Fruit fly (Drosophila melanogaster) whole organism, embryonic: ENCODE data around the gene Bcs1.

Source experiments
- Bdp1 ChIP-seq: fragments of 200-800 bp; sonication (Bioruptor generic); optimal IDR thresholded peaks from 3 replicates; lab custom pipeline; 2016; ENCODE audit warnings: missing biosample characterization, missing genetic modification characterization
- Bgb ChIP-seq: fragments of 200-800 bp; sonication (Bioruptor generic); IDR thresholded peaks from 2 replicates; pipeline ENCODE4 v1.3.6; 2022; ENCODE audit warnings: missing biosample characterization, missing genetic modification characterization; ENCODE audit not compliant: partially characterized antibody
- Blimp-1 ChIP-seq: fragments of 200-800 bp; sonication (Bioruptor generic); optimal IDR thresholded peaks from 3 replicates; lab custom pipeline; 2018; ENCODE audit warnings: missing biosample characterization, missing genetic modification characterization, mild to moderate bottlenecking, moderate library complexity, missing genetic modification reagents
- CG11560 ChIP-seq: fragments of 200-800 bp; sonication (Bioruptor generic); IDR thresholded peaks from 3 replicates; pipeline ENCODE4 v1.3.6; 2022; ENCODE audit warnings: missing biosample characterization, missing genetic modification characterization
- CG12659 ChIP-seq: fragments of 200-800 bp; sonication (Bioruptor generic); optimal IDR thresholded peaks from 3 replicates; lab custom pipeline; 2017; ENCODE audit warnings: mild to moderate bottlenecking, missing biosample characterization, missing genetic modification reagents, missing genetic modification characterization
- CG14710 ChIP-seq: fragments of 200-800 bp; sonication (Bioruptor generic); optimal IDR thresholded peaks from 3 replicates; lab custom pipeline; 2019; ENCODE audit warnings: missing biosample characterization, mild to moderate bottlenecking, missing genetic modification characterization, moderate library complexity
- CG15514 ChIP-seq: fragments of 200-800 bp; sonication (Bioruptor generic); optimal IDR thresholded peaks from 3 replicates; lab custom pipeline; 2017; ENCODE audit warnings: missing biosample characterization, missing genetic modification characterization, mild to moderate bottlenecking, moderate library complexity, missing genetic modification reagents
- CG15601 ChIP-seq: fragments of 200-800 bp; sonication (Bioruptor generic); optimal IDR thresholded peaks from 3 replicates; lab custom pipeline; 2019; ENCODE audit warnings: missing biosample characterization, mild to moderate bottlenecking, missing genetic modification characterization, moderate library complexity
- CG16813 ChIP-seq: fragments of 200-800 bp; sonication (Bioruptor generic); IDR thresholded peaks from 3 replicates; pipeline ENCODE4 v1.3.6; 2022; ENCODE audit warnings: missing biosample characterization, missing genetic modification characterization; ENCODE audit not compliant: partially characterized antibody
- CG17186 ChIP-seq: fragments of 200-800 bp; sonication (Bioruptor generic); optimal IDR thresholded peaks from 3 replicates; lab custom pipeline; 2017; ENCODE audit warnings: missing biosample characterization, missing genetic modification reagents, missing genetic modification characterization
- CG17829 ChIP-seq: fragments of 200-800 bp; optimal IDR thresholded peaks from 2 replicates; lab custom pipeline; 2019; ENCODE audit warnings: missing biosample characterization, mild to moderate bottlenecking, missing genetic modification characterization, moderate library complexity
- CG2116 ChIP-seq: fragments of 200-800 bp; sonication (Bioruptor generic); optimal IDR thresholded peaks from 3 replicates; lab custom pipeline; 2018; ENCODE audit warnings: missing biosample characterization, mild to moderate bottlenecking, missing genetic modification characterization
- CG30020 ChIP-seq: fragments of 200-800 bp; optimal IDR thresholded peaks from 2 replicates; lab custom pipeline; 2019; ENCODE audit warnings: missing biosample characterization, mild to moderate bottlenecking, missing genetic modification characterization, moderate library complexity
- CG4854 ChIP-seq: fragments of 200-800 bp; sonication (Bioruptor generic); optimal IDR thresholded peaks from 2 replicates; lab custom pipeline; 2016; ENCODE audit warnings: missing biosample characterization, missing genetic modification characterization, inconsistent platforms
- CG7963 ChIP-seq: fragments of 200-800 bp; sonication (Bioruptor generic); IDR thresholded peaks from 3 replicates; pipeline ENCODE4 v1.3.6; 2022; ENCODE audit warnings: missing biosample characterization, missing genetic modification characterization; ENCODE audit not compliant: partially characterized antibody
- CG7987 ChIP-seq: fragments of 200-800 bp; sonication (Bioruptor generic); optimal IDR thresholded peaks from 2 replicates; lab custom pipeline; 2018; ENCODE audit warnings: missing biosample characterization, mild to moderate bottlenecking, missing genetic modification characterization, moderate library complexity
- CG9797 ChIP-seq: fragments of 200-800 bp; sonication (Bioruptor generic); optimal IDR thresholded peaks from 3 replicates; lab custom pipeline; 2018; ENCODE audit warnings: missing biosample characterization, mild to moderate bottlenecking, missing genetic modification characterization
- Chrac-16 ChIP-seq: fragments of 200-800 bp; sonication (Bioruptor generic); optimal IDR thresholded peaks from 3 replicates; lab custom pipeline; 2016; ENCODE audit warnings: missing biosample characterization, missing genetic modification characterization
- Dad ChIP-seq: fragments of 200-800 bp; sonication (Bioruptor generic); optimal IDR thresholded peaks from 3 replicates; lab custom pipeline; 2016; ENCODE audit warnings: missing biosample characterization, missing genetic modification characterization
- Dek ChIP-seq: fragments of 200-800 bp; sonication (Bioruptor generic); optimal IDR thresholded peaks from 3 replicates; lab custom pipeline; 2019; ENCODE audit warnings: missing biosample characterization, mild to moderate bottlenecking, missing genetic modification characterization, moderate library complexity
- Dll ChIP-seq: fragments of 200-800 bp; sonication (Bioruptor generic); IDR thresholded peaks from 4 replicates; pipeline ENCODE4 v1.3.6; 2022; ENCODE audit warnings: missing biosample characterization, missing genetic modification characterization; ENCODE audit not compliant: partially characterized antibody
- Doc2 ChIP-seq: fragments of 200-800 bp; sonication (Bioruptor generic); IDR thresholded peaks from 2 replicates; pipeline ENCODE4 v1.3.6; 2022; ENCODE audit warnings: missing biosample characterization, missing genetic modification characterization
- Dref ChIP-seq: fragments of 200-800 bp; sonication (Bioruptor generic); IDR thresholded peaks from 2 replicates; pipeline ENCODE4 v1.3.6; 2022; ENCODE audit warnings: missing biosample characterization, missing genetic modification characterization
- Hand ChIP-seq: fragments of 200-800 bp; sonication (Bioruptor generic); optimal IDR thresholded peaks from 2 replicates; lab custom pipeline; 2017; ENCODE audit warnings: mild to moderate bottlenecking, missing biosample characterization, missing genetic modification reagents, missing genetic modification characterization
- HmgZ ChIP-seq: fragments of 200-800 bp; sonication (Bioruptor generic); optimal IDR thresholded peaks from 2 replicates; lab custom pipeline; 2018; ENCODE audit warnings: missing biosample characterization, mild to moderate bottlenecking, missing genetic modification characterization
- MBD-R2 ChIP-seq: fragments of 200-800 bp; sonication (Bioruptor generic); IDR thresholded peaks from 2 replicates; pipeline ENCODE4 v1.3.6; 2022; ENCODE audit warnings: missing biosample characterization, missing genetic modification characterization
- Max ChIP-seq: fragments of 200-800 bp; sonication (Bioruptor generic); optimal IDR thresholded peaks from 2 replicates; lab custom pipeline; 2016; ENCODE audit warnings: missing biosample characterization, mild to moderate bottlenecking, missing genetic modification characterization
- Nf-YB ChIP-seq: fragments of 200-800 bp; sonication (Bioruptor generic); optimal IDR thresholded peaks from 3 replicates; lab custom pipeline; 2019; ENCODE audit warnings: missing biosample characterization, mild to moderate bottlenecking, missing genetic modification characterization, moderate library complexity
- Spps ChIP-seq: fragments of 200-800 bp; sonication (Bioruptor generic); optimal IDR thresholded peaks from 2 replicates; lab custom pipeline; 2018; ENCODE audit warnings: missing biosample characterization, mild to moderate bottlenecking, missing genetic modification characterization
- Vsx1 ChIP-seq: fragments of 200-800 bp; sonication (Bioruptor generic); optimal IDR thresholded peaks from 2 replicates; lab custom pipeline; 2017; ENCODE audit warnings: missing biosample characterization, mild to moderate bottlenecking, missing genetic modification characterization, missing genetic modification reagents
- YL-1 ChIP-seq: fragments of 200-800 bp; sonication (Bioruptor generic); optimal IDR thresholded peaks from 3 replicates; lab custom pipeline; 2017; ENCODE audit warnings: missing biosample characterization, mild to moderate bottlenecking, missing genetic modification characterization
- ac ChIP-seq: fragments of 200-800 bp; sonication (Bioruptor generic); optimal IDR thresholded peaks from 3 replicates; lab custom pipeline; 2017; ENCODE audit warnings: missing biosample characterization, mild to moderate bottlenecking, missing genetic modification characterization
- ato ChIP-seq: fragments of 200-800 bp; sonication (Bioruptor generic); IDR thresholded peaks from 2 replicates; pipeline ENCODE4 v1.3.6; 2022; ENCODE audit warnings: missing biosample characterization, missing genetic modification characterization; ENCODE audit not compliant: partially characterized antibody
- bigmax ChIP-seq: fragments of 200-800 bp; sonication (Bioruptor generic); optimal IDR thresholded peaks from 2 replicates; lab custom pipeline; 2018; ENCODE audit warnings: missing biosample characterization, mild to moderate bottlenecking, missing genetic modification characterization
- caup ChIP-seq: fragments of 200-800 bp; sonication (Bioruptor generic); optimal IDR thresholded peaks from 3 replicates; lab custom pipeline; 2017; ENCODE audit warnings: missing biosample characterization, mild to moderate bottlenecking, missing genetic modification characterization, moderate library complexity; ENCODE audit not compliant: severe bottlenecking
- dm ChIP-seq: fragments of 200-800 bp; sonication (Bioruptor generic); optimal IDR thresholded peaks from 3 replicates; lab custom pipeline; 2016; ENCODE audit warnings: missing biosample characterization, missing genetic modification characterization
- eve ChIP-seq, 2 experiments: fragments of >200 bp; optimal IDR thresholded peaks; 2 replicates each; lab custom pipeline; 2017; ENCODE audit warnings: missing biosample characterization in 2 of 2, missing genetic modification characterization in 2 of 2
- eyg ChIP-seq: fragments of 200-800 bp; sonication (Bioruptor generic); optimal IDR thresholded peaks from 3 replicates; lab custom pipeline; 2016; ENCODE audit warnings: missing biosample characterization, missing genetic modification characterization
- gfzf ChIP-seq: fragments of 200-800 bp; sonication (Bioruptor generic); optimal IDR thresholded peaks from 2 replicates; lab custom pipeline; 2016; ENCODE audit warnings: missing biosample characterization, mild to moderate bottlenecking, missing genetic modification characterization, moderate library complexity
- kni ChIP-seq: fragments of 200-800 bp; sonication (Bioruptor generic); optimal IDR thresholded peaks from 3 replicates; lab custom pipeline; 2017; ENCODE audit warnings: mild to moderate bottlenecking, missing biosample characterization, missing genetic modification reagents, missing genetic modification characterization
- lov ChIP-seq, 2 experiments: fragments of 200-800 bp in 1 of 2; fragments of >200 bp in 1 of 2; sonication (Bioruptor generic) in 1 of 2; IDR thresholded peaks in 1 of 2; optimal IDR thresholded peaks in 1 of 2; 2 replicates in 1 of 2; 3 replicates in 1 of 2; pipeline versions ENCODE4 v1.3.6 to Lab custom; 2017 to 2022; ENCODE audit warnings: missing biosample characterization in 1 of 2, missing genetic modification characterization in 1 of 2
- ro ChIP-seq: fragments of 200-800 bp; sonication (Bioruptor generic); IDR thresholded peaks from 2 replicates; pipeline ENCODE4 v1.3.6; 2022; ENCODE audit warnings: missing biosample characterization, missing genetic modification characterization
- sd ChIP-seq: fragments of 200-800 bp; sonication (Bioruptor generic); optimal IDR thresholded peaks from 3 replicates; lab custom pipeline; 2018; ENCODE audit warnings: missing biosample characterization, mild to moderate bottlenecking, missing genetic modification characterization, moderate library complexity
- sr ChIP-seq: fragments of 200-800 bp; sonication (Bioruptor generic); IDR thresholded peaks from 3 replicates; pipeline ENCODE4 v1.3.6; 2022; ENCODE audit warnings: missing biosample characterization, missing genetic modification characterization
- trem ChIP-seq: fragments of 200-800 bp; optimal IDR thresholded peaks from 3 replicates; lab custom pipeline; 2019; ENCODE audit warnings: missing biosample characterization, mild to moderate bottlenecking, missing genetic modification characterization, moderate library complexity
- vnd ChIP-seq: fragments of 200-800 bp; sonication (Bioruptor generic); IDR thresholded peaks from 3 replicates; pipeline ENCODE4 v1.3.6; 2022; ENCODE audit warnings: missing biosample characterization, missing genetic modification characterization; ENCODE audit not compliant: partially characterized antibody
- wek ChIP-seq: fragments of 200-800 bp; sonication (Bioruptor generic); optimal IDR thresholded peaks from 3 replicates; lab custom pipeline; 2018; ENCODE audit warnings: missing biosample characterization, mild to moderate bottlenecking, missing genetic modification characterization, moderate library complexity
- zf30C ChIP-seq: fragments of 200-800 bp; sonication (Bioruptor generic); optimal IDR thresholded peaks from 3 replicates; lab custom pipeline; 2018; ENCODE audit warnings: missing biosample characterization, mild to moderate bottlenecking, missing genetic modification characterization

Gene Bcs1

dm6 chr2L:10246785-10247190 is 24.3 kb downstream of the Bcs1 start, which contains the start of gene chico (continued):
- peak; percentile 0 for TF ChIP-seq Spps (tag; lab: Kevin White, UChicago)
- no peak for TF ChIP-seq Vsx1 (GFP tag; lab: Kevin White, UChicago)
- TF ChIP-seq ac, result no peak
- peak; percentile 56 for TF ChIP-seq MBD-R2
- no peak for TF ChIP-seq Chrac-16 (GFP tag; lab: Kevin White, UChicago)
- peak; percentile 53 for TF ChIP-seq CG17829
- peak; percentile 67 for TF ChIP-seq CG14710 (tag; lab: Kevin White, UChicago)
- TF ChIP-seq Nf-YB (GFP tag; lab: Kevin White, UChicago), result no peak
- TF ChIP-seq CG9797, result peak; percentile 53
- no peak for TF ChIP-seq Blimp-1 (GFP tag; lab: Kevin White, UChicago)
- TF ChIP-seq Dek, result no peak
- TF ChIP-seq bigmax (GFP tag; lab: Kevin White, UChicago), result peak; percentile 13
- TF ChIP-seq ro (GFP tag; lab: Robert Waterston, UW), result no peak
- TF ChIP-seq CG7987 (GFP tag; lab: Kevin White, UChicago), result peak; percentile 29
- TF ChIP-seq eyg, result no peak
- peak; percentile 53 for TF ChIP-seq CG16813 (GFP tag; lab: Robert Waterston, UW)
- no peak for TF ChIP-seq CG15601 (tag; lab: Kevin White, UChicago)
- no peak for TF ChIP-seq kni (GFP tag; lab: Kevin White, UChicago)
- peak; percentile 68 for TF ChIP-seq CG2116
- TF ChIP-seq Dll (GFP tag; lab: Robert Waterston, UW), result peak; percentile 58; the same call in 2 of the 4 replicates
- TF ChIP-seq dm (GFP tag; lab: Kevin White, UChicago), result peak; percentile 48
- TF ChIP-seq YL-1 (GFP tag; lab: Kevin White, UChicago), result peak; percentile 62
- peak; percentile 80 for TF ChIP-seq trem (tag; lab: Kevin White, UChicago)
- TF ChIP-seq sr, result no peak
- no peak for TF ChIP-seq Dad
- TF ChIP-seq CG4854 (GFP tag; lab: Kevin White, UChicago), result peak; percentile 4
- TF ChIP-seq lov (optimal IDR thresholded peaks at IDR 0.05; lab: Kevin White, UChicago), result no peak
- no peak for TF ChIP-seq lov (GFP tag; IDR thresholded peaks at IDR 0.05; lab: Robert Waterston, UW)
- TF ChIP-seq HmgZ (tag; lab: Kevin White, UChicago), result peak; percentile 51
- peak; percentile 77 for TF ChIP-seq CG12659 (GFP tag; lab: Kevin White, UChicago)
- TF ChIP-seq vnd (GFP tag; lab: Robert Waterston, UW), result no peak
- TF ChIP-seq CG15514, result no peak
- peak; percentile 91 for TF ChIP-seq CG30020
- TF ChIP-seq Doc2 (GFP tag; lab: Robert Waterston, UW), result no peak
- TF ChIP-seq CG11560 (tag; lab: Robert Waterston, UW), result peak; percentile 99
- peak; percentile 82 for TF ChIP-seq sd (tag; lab: Kevin White, UChicago)
- peak; percentile 23 for TF ChIP-seq Max (GFP tag; lab: Kevin White, UChicago)
- TF ChIP-seq ato (GFP tag; lab: Robert Waterston, UW), result peak; percentile 55; the same call in 1 of the 2 replicates
- peak; percentile 4 for TF ChIP-seq wek (GFP tag; lab: Kevin White, UChicago)
- no peak for TF ChIP-seq Bdp1 (GFP tag; lab: Kevin White, UChicago)
- peak in 1 of 2 experiments; percentile 76 for TF ChIP-seq eve (GFP tag; optimal IDR thresholded peaks at IDR 0.05; lab: Kevin White, UChicago)
- TF ChIP-seq caup (GFP tag; lab: Kevin White, UChicago), result no peak
- peak; percentile 98 for TF ChIP-seq Dref (GFP tag; lab: Robert Waterston, UW)
- peak; percentile 26; the same call in 2 of the 3 replicates for TF ChIP-seq CG7963 (GFP tag; lab: Robert Waterston, UW)
- no peak for TF ChIP-seq Hand (GFP tag; lab: Kevin White, UChicago)
- peak; percentile 77 for TF ChIP-seq Bgb (GFP tag; lab: Robert Waterston, UW)
- TF ChIP-seq zf30C, result no peak
- TF ChIP-seq gfzf (GFP tag; lab: Kevin White, UChicago), result peak; percentile 38
- TF ChIP-seq CG17186 (GFP tag; lab: Kevin White, UChicago), result peak; percentile 17
